Fruit fly (Drosophila melanogaster) whole organism, prepupa: ENCODE data around the gene gpp.

Source experiments
- CG10631 ChIP-seq: fragments of 200-800 bp; sonication (Bioruptor generic); optimal IDR thresholded peaks from 2 replicates; lab custom pipeline; 2016; ENCODE audit warnings: missing biosample characterization, missing genetic modification characterization
- CG10669 ChIP-seq: fragments of 200-800 bp; sonication (Bioruptor generic); optimal IDR thresholded peaks from 3 replicates; lab custom pipeline; 2018; ENCODE audit warnings: missing biosample characterization, mild to moderate bottlenecking, missing genetic modification characterization, moderate library complexity
- CG11762 ChIP-seq: fragments of 200-800 bp; sonication (Bioruptor generic); optimal IDR thresholded peaks from 3 replicates; lab custom pipeline; 2016; ENCODE audit warnings: missing biosample characterization, missing genetic modification characterization; ENCODE audit not compliant: insufficient read depth
- CG15336 ChIP-seq: fragments of 200-800 bp; sonication (Bioruptor generic); IDR thresholded peaks from 2 replicates; pipeline ENCODE4 v1.3.6; 2022; ENCODE audit warnings: missing biosample characterization, missing genetic modification characterization
- CG1621 ChIP-seq: fragments of 200-800 bp; sonication (Bioruptor generic); optimal IDR thresholded peaks from 3 replicates; lab custom pipeline; 2018; ENCODE audit warnings: missing biosample characterization, mild to moderate bottlenecking, missing genetic modification characterization
- CG16779 ChIP-seq: fragments of 200-800 bp; sonication (Bioruptor generic); optimal IDR thresholded peaks from 3 replicates; lab custom pipeline; 2017; ENCODE audit warnings: missing biosample characterization, mild to moderate bottlenecking, missing genetic modification characterization
- CG3032 ChIP-seq: fragments of 200-800 bp; optimal IDR thresholded peaks from 2 replicates; lab custom pipeline; 2019; ENCODE audit warnings: missing biosample characterization, mild to moderate bottlenecking, missing genetic modification characterization, moderate library complexity
- CG31627 ChIP-seq: fragments of 200-800 bp; sonication (Bioruptor generic); optimal IDR thresholded peaks from 3 replicates; lab custom pipeline; 2016; ENCODE audit warnings: missing biosample characterization, missing genetic modification characterization
- CG32006 ChIP-seq: fragments of 200-800 bp; sonication (Bioruptor generic); optimal IDR thresholded peaks from 3 replicates; lab custom pipeline; 2017; ENCODE audit warnings: missing biosample characterization, mild to moderate bottlenecking, missing genetic modification characterization
- CG3919 ChIP-seq: fragments of 200-800 bp; sonication (Bioruptor generic); optimal IDR thresholded peaks from 3 replicates; lab custom pipeline; 2016; ENCODE audit warnings: missing biosample characterization, missing genetic modification characterization
- CG4318 ChIP-seq: fragments of 200-800 bp; sonication (Bioruptor generic); optimal IDR thresholded peaks from 3 replicates; lab custom pipeline; 2017; ENCODE audit warnings: missing biosample characterization, mild to moderate bottlenecking, missing genetic modification characterization
- CG6276 ChIP-seq: fragments of 200-800 bp; sonication (Bioruptor generic); optimal IDR thresholded peaks from 2 replicates; lab custom pipeline; 2017; ENCODE audit warnings: missing biosample characterization, mild to moderate bottlenecking, missing genetic modification characterization
- CG6792 ChIP-seq: fragments of 200-800 bp; sonication (Bioruptor generic); optimal IDR thresholded peaks from 3 replicates; lab custom pipeline; 2016; ENCODE audit warnings: missing biosample characterization, missing genetic modification characterization
- CG6808 ChIP-seq: fragments of 200-800 bp; sonication (Bioruptor generic); optimal IDR thresholded peaks from 3 replicates; lab custom pipeline; 2017; ENCODE audit warnings: missing biosample characterization, missing genetic modification characterization, mild to moderate bottlenecking, moderate library complexity, missing genetic modification reagents
- CG6854 ChIP-seq: fragments of 200-800 bp; sonication (Bioruptor generic); optimal IDR thresholded peaks from 2 replicates; lab custom pipeline; 2017; ENCODE audit warnings: missing biosample characterization, mild to moderate bottlenecking, missing genetic modification characterization
- CG8119 ChIP-seq: fragments of 200-800 bp; sonication (Bioruptor generic); IDR thresholded peaks from 3 replicates; pipeline ENCODE4 v1.3.6; 2022; ENCODE audit warnings: missing biosample characterization, missing genetic modification characterization
- CG8319 ChIP-seq: fragments of 200-800 bp; sonication (Bioruptor generic); optimal IDR thresholded peaks from 3 replicates; lab custom pipeline; 2016; ENCODE audit warnings: missing biosample characterization, missing genetic modification characterization
- Eip78C ChIP-seq: fragments of 200-800 bp; sonication (Bioruptor generic); peaks from one replicate; lab custom pipeline; 2016; ENCODE audit warnings: missing biosample characterization, missing genetic modification characterization
- Hr38 ChIP-seq: sonication (Bioruptor generic); optimal IDR thresholded peaks from 2 replicates; lab custom pipeline; 2016; ENCODE audit warnings: missing biosample characterization, missing genetic modification characterization
- Hr39 ChIP-seq: fragments of 200-800 bp; sonication (Bioruptor generic); optimal IDR thresholded peaks from 2 replicates; lab custom pipeline; 2016; ENCODE audit warnings: missing biosample characterization, missing genetic modification characterization
- Hr4 ChIP-seq: fragments of 200-800 bp; sonication (Bioruptor generic); optimal IDR thresholded peaks from 3 replicates; lab custom pipeline; 2016; ENCODE audit warnings: missing biosample characterization, missing genetic modification characterization
- Lpt ChIP-seq: fragments of 200-800 bp; sonication (Bioruptor generic); optimal IDR thresholded peaks from 3 replicates; lab custom pipeline; 2016; ENCODE audit warnings: missing biosample characterization, missing genetic modification characterization
- OdsH ChIP-seq: fragments of 200-800 bp; sonication (Bioruptor generic); optimal IDR thresholded peaks from 3 replicates; lab custom pipeline; 2016; ENCODE audit warnings: missing biosample characterization, missing genetic modification characterization
- Smox ChIP-seq: fragments of 200-800 bp; sonication (Bioruptor generic); optimal IDR thresholded peaks from 3 replicates; lab custom pipeline; 2016; ENCODE audit warnings: missing biosample characterization, missing genetic modification characterization
- Sox102F ChIP-seq: fragments of 200-800 bp; sonication (Bioruptor generic); optimal IDR thresholded peaks from 2 replicates; lab custom pipeline; 2016; ENCODE audit warnings: missing biosample characterization, mild to moderate bottlenecking, missing genetic modification characterization
- achi ChIP-seq: fragments of 200-800 bp; sonication (Bioruptor generic); optimal IDR thresholded peaks from 3 replicates; lab custom pipeline; 2016; ENCODE audit warnings: missing biosample characterization, missing genetic modification characterization
- acj6 ChIP-seq: fragments of 200-800 bp; sonication (Bioruptor generic); optimal IDR thresholded peaks from 3 replicates; lab custom pipeline; 2016; ENCODE audit warnings: missing biosample characterization, missing genetic modification characterization
- dsx ChIP-seq: fragments of 200-800 bp; optimal IDR thresholded peaks from 3 replicates; lab custom pipeline; 2019; ENCODE audit warnings: missing biosample characterization, mild to moderate bottlenecking, missing genetic modification characterization, moderate library complexity; ENCODE audit not compliant: poor library complexity, severe bottlenecking
- fkh ChIP-seq: fragments of 200-800 bp; sonication (Bioruptor generic); optimal IDR thresholded peaks from 3 replicates; lab custom pipeline; 2017; ENCODE audit warnings: missing biosample characterization, mild to moderate bottlenecking, missing genetic modification characterization, moderate library complexity
- lz ChIP-seq: fragments of 200-800 bp; sonication (Bioruptor generic); optimal IDR thresholded peaks from 3 replicates; lab custom pipeline; 2016; ENCODE audit warnings: missing biosample characterization, missing genetic modification characterization
- net ChIP-seq: fragments of 200-800 bp; sonication (Bioruptor generic); optimal IDR thresholded peaks from 3 replicates; lab custom pipeline; 2016; ENCODE audit warnings: missing biosample characterization, missing genetic modification characterization
- pdm3 ChIP-seq: fragments of 200-800 bp; sonication (Bioruptor generic); optimal IDR thresholded peaks from 3 replicates; lab custom pipeline; 2016; ENCODE audit warnings: missing biosample characterization, missing genetic modification characterization
- salr ChIP-seq, 2 experiments: fragments of 200-800 bp; sonication (Bioruptor generic); optimal IDR thresholded peaks; 3 replicates each; lab custom pipeline; 2016 to 2018; ENCODE audit warnings: missing biosample characterization in 2 of 2, missing genetic modification characterization in 2 of 2, mild to moderate bottlenecking in 1 of 2
- ss ChIP-seq, 2 experiments: fragments of 200-800 bp; sonication (Bioruptor generic); optimal IDR thresholded peaks; 2 replicates in 1 of 2; 3 replicates in 1 of 2; lab custom pipeline; 2017 to 2018; ENCODE audit warnings: mild to moderate bottlenecking in 2 of 2, missing biosample characterization in 2 of 2, missing genetic modification characterization in 2 of 2, moderate library complexity in 1 of 2
- svp ChIP-seq: fragments of 200-800 bp; sonication (Bioruptor generic); peaks from one replicate; lab custom pipeline; 2016; ENCODE audit warnings: missing biosample characterization, missing genetic modification characterization
- vri ChIP-seq: fragments of 200-800 bp; sonication (Bioruptor generic); optimal IDR thresholded peaks from 3 replicates; lab custom pipeline; 2016; ENCODE audit warnings: missing biosample characterization, mild to moderate bottlenecking, missing genetic modification characterization

gpp gene

dm6 chr3R:6410412-6411225 is 4.0 kb downstream of the gpp start (continued):
- TF ChIP-seq CG6792 (GFP tag; lab: Kevin White, UChicago) (peak; percentile 81), fkh (GFP tag; lab: Kevin White, UChicago) (peak; percentile 81), CG4318 (GFP tag; lab: Kevin White, UChicago) (peak; percentile 89), CG8119 (GFP tag; lab: Robert Waterston, UW) (peak; percentile 84), CG11762 (GFP tag; lab: Kevin White, UChicago) (peak; percentile 71), acj6 (peak; percentile 86), Hr39 (peak; percentile 78), net (GFP tag; lab: Kevin White, UChicago) (peak; percentile 85), ss (GFP tag; optimal IDR thresholded peaks at IDR 0.05; lab: Kevin White, UChicago) (peak; percentile 80 to 90)

dm6 chr3R:6411454-6412204 is 5.0 kb downstream of the gpp start:
- peak; percentile 77 for TF ChIP-seq svp (GFP tag; lab: Kevin White, UChicago)
- no peak for TF ChIP-seq CG32006 (GFP tag; lab: Kevin White, UChicago)
- 0 out of 2 replicates have a peak, but pooled peaks have one; percentile 15 for TF ChIP-seq CG15336

- no peak for TF ChIP-seq acj6
- peak; percentile 28 for TF ChIP-seq Eip78C (GFP tag; lab: Kevin White, UChicago)
Observed at dm6 chr3R:6413771-6414438, 7.2 kb downstream of the gpp start.

dm6 chr3R:6414439-6415344 is 8.0 kb downstream of the gpp start:
- TF ChIP-seq salr (GFP tag; optimal IDR thresholded peaks at IDR 0.05; lab: Kevin White, UChicago) = peak in 1 of 2 experiments; percentile 25
- no peak for TF ChIP-seq CG31627 (GFP tag; lab: Kevin White, UChicago)
- no peak for TF ChIP-seq Sox102F (GFP tag; lab: Kevin White, UChicago)
- TF ChIP-seq CG1621 (tag; lab: Kevin White, UChicago) = no peak
- TF ChIP-seq pdm3 (GFP tag; lab: Kevin White, UChicago) = no peak
- TF ChIP-seq CG8319 (GFP tag; lab: Kevin White, UChicago) = no peak
- TF ChIP-seq CG16779 (tag; lab: Kevin White, UChicago) = no peak
- no peak for TF ChIP-seq Hr39
- TF ChIP-seq Smox (GFP tag; lab: Kevin White, UChicago) = no peak
- peak; percentile 19 for TF ChIP-seq net (GFP tag; lab: Kevin White, UChicago)
- peak; percentile 10 for TF ChIP-seq CG3919 (GFP tag; lab: Kevin White, UChicago)
- TF ChIP-seq CG6792 (GFP tag; lab: Kevin White, UChicago) = no peak
- peak; percentile 62 for TF ChIP-seq CG32006 (GFP tag; lab: Kevin White, UChicago)
- TF ChIP-seq lz (GFP tag; lab: Kevin White, UChicago) = no peak
- TF ChIP-seq CG6276 (GFP tag; lab: Kevin White, UChicago) = no peak
- 0 out of 3 replicates have a peak, but pooled peaks have one; percentile 19 for TF ChIP-seq CG8119 (GFP tag; lab: Robert Waterston, UW)
- peak; percentile 31 for TF ChIP-seq acj6
- no peak for TF ChIP-seq CG6808
- TF ChIP-seq dsx = peak; percentile 8
- no peak for TF ChIP-seq fkh (GFP tag; lab: Kevin White, UChicago)
- no peak for TF ChIP-seq CG3032 (tag; lab: Kevin White, UChicago)
- peak; percentile 16 for TF ChIP-seq CG10631
- TF ChIP-seq Hr38 (GFP tag; lab: Kevin White, UChicago) = no peak
- no peak for TF ChIP-seq CG10669 (GFP tag; lab: Kevin White, UChicago)
- TF ChIP-seq CG15336 = peak; percentile 47; the same call in 1 of the 2 replicates
- no peak for TF ChIP-seq CG6854 (GFP tag; lab: Kevin White, UChicago)
- TF ChIP-seq vri (GFP tag; lab: Kevin White, UChicago) = no peak
- peak; percentile 9 for TF ChIP-seq Hr4 (GFP tag; lab: Kevin White, UChicago)
- TF ChIP-seq Eip78C (GFP tag; lab: Kevin White, UChicago) = peak; percentile 53
- TF ChIP-seq svp (GFP tag; lab: Kevin White, UChicago) = peak; percentile 6
- peak; percentile 24 for TF ChIP-seq achi (GFP tag; lab: Kevin White, UChicago)
- TF ChIP-seq CG4318 (GFP tag; lab: Kevin White, UChicago) = no peak
- TF ChIP-seq Lpt (GFP tag; lab: Kevin White, UChicago) = peak; percentile 25
- peak; percentile 39 for TF ChIP-seq OdsH
- TF ChIP-seq, all 60 proteins: peak for 15
